Fruit fly (Drosophila melanogaster) whole organism, embryonic: ENCODE measurements around the gene Grasp65.
A peak's percentile ranks its signal among the peaks of the same experiment; 100 is the strongest.

Source experiments
- Ada2b ChIP-seq: fragments of 200-800 bp; sonication (Bioruptor generic); IDR thresholded peaks from 2 replicates; pipeline ENCODE4 v1.3.6; 2022; ENCODE audit warnings: missing biosample characterization, missing genetic modification characterization
- BtbVII ChIP-seq: fragments of 200-800 bp; sonication (Bioruptor generic); optimal IDR thresholded peaks from 3 replicates; lab custom pipeline; 2017; ENCODE audit warnings: missing biosample characterization, mild to moderate bottlenecking, missing genetic modification characterization
- CG10543 ChIP-seq: fragments of 200-800 bp; sonication (Bioruptor generic); optimal IDR thresholded peaks from 3 replicates; lab custom pipeline; 2017; ENCODE audit warnings: missing biosample characterization, mild to moderate bottlenecking, missing genetic modification characterization, moderate library complexity
- CG12391 ChIP-seq: fragments of 200-800 bp; sonication (Bioruptor generic); optimal IDR thresholded peaks from 3 replicates; lab custom pipeline; 2018; ENCODE audit warnings: missing biosample characterization, mild to moderate bottlenecking, missing genetic modification characterization, moderate library complexity
- CG13894 ChIP-seq: fragments of 200-800 bp; sonication (Bioruptor generic); optimal IDR thresholded peaks from 3 replicates; lab custom pipeline; 2018; ENCODE audit warnings: missing biosample characterization, mild to moderate bottlenecking, missing genetic modification characterization, moderate library complexity
- CG1603 ChIP-seq: fragments of 200-800 bp; sonication (Bioruptor generic); optimal IDR thresholded peaks from 2 replicates; lab custom pipeline; 2019; ENCODE audit warnings: missing biosample characterization, mild to moderate bottlenecking, missing genetic modification characterization, moderate library complexity
- CG17385 ChIP-seq: fragments of 200-800 bp; sonication (Bioruptor generic); optimal IDR thresholded peaks from 3 replicates; lab custom pipeline; 2018; ENCODE audit warnings: missing biosample characterization, mild to moderate bottlenecking, missing genetic modification characterization
- CG18011 ChIP-seq: fragments of 200-800 bp; sonication (Bioruptor generic); optimal IDR thresholded peaks from 2 replicates; lab custom pipeline; 2017; ENCODE audit warnings: missing biosample characterization, missing genetic modification characterization, mild to moderate bottlenecking, moderate library complexity, missing genotype
- CG33557 ChIP-seq: fragments of 200-800 bp; sonication (Bioruptor generic); optimal IDR thresholded peaks from 2 replicates; lab custom pipeline; 2019; ENCODE audit warnings: missing biosample characterization, mild to moderate bottlenecking, missing genetic modification characterization, moderate library complexity
- CG4360 ChIP-seq: fragments of 200-800 bp; sonication (Bioruptor generic); IDR thresholded peaks from 2 replicates; pipeline ENCODE4 v1.3.6; 2022; ENCODE audit warnings: missing biosample characterization, missing genetic modification characterization
- CG4424 ChIP-seq: fragments of 200-800 bp; sonication (Bioruptor generic); optimal IDR thresholded peaks from 3 replicates; lab custom pipeline; 2016; ENCODE audit warnings: missing biosample characterization, missing genetic modification characterization
- CG7963 ChIP-seq: fragments of 200-800 bp; sonication (Bioruptor generic); IDR thresholded peaks from 3 replicates; pipeline ENCODE4 v1.3.6; 2022; ENCODE audit warnings: missing biosample characterization, missing genetic modification characterization; ENCODE audit not compliant: partially characterized antibody
- CG8478 ChIP-seq: fragments of >200 bp; optimal IDR thresholded peaks from 2 replicates; lab custom pipeline; 2018
- CG8944 ChIP-seq: fragments of 200-800 bp; sonication (Bioruptor generic); optimal IDR thresholded peaks from 3 replicates; lab custom pipeline; 2016; ENCODE audit warnings: missing biosample characterization, missing genetic modification characterization
- CG9215 ChIP-seq: fragments of 200-800 bp; sonication (Bioruptor generic); IDR thresholded peaks from 2 replicates; pipeline ENCODE4 v1.3.6; 2022; ENCODE audit warnings: missing biosample characterization, missing genetic modification characterization
- CG9437 ChIP-seq: fragments of 200-800 bp; sonication (Bioruptor generic); optimal IDR thresholded peaks from 2 replicates; lab custom pipeline; 2018; ENCODE audit warnings: missing biosample characterization, mild to moderate bottlenecking, missing genetic modification characterization
- CG9797 ChIP-seq: fragments of 200-800 bp; sonication (Bioruptor generic); optimal IDR thresholded peaks from 3 replicates; lab custom pipeline; 2018; ENCODE audit warnings: missing biosample characterization, mild to moderate bottlenecking, missing genetic modification characterization
- D19A ChIP-seq: fragments of 200-800 bp; optimal IDR thresholded peaks from 3 replicates; lab custom pipeline; 2019; ENCODE audit warnings: missing biosample characterization, mild to moderate bottlenecking, missing genetic modification characterization, moderate library complexity
- ERR ChIP-seq: fragments of 200-800 bp; sonication (Bioruptor generic); optimal IDR thresholded peaks from 2 replicates; lab custom pipeline; 2016; ENCODE audit warnings: missing biosample characterization, missing genetic modification characterization
- Gug ChIP-seq: fragments of 200-800 bp; sonication (Bioruptor generic); IDR thresholded peaks from 4 replicates; pipeline ENCODE4 v1.3.6; 2022; ENCODE audit warnings: missing biosample characterization, missing genetic modification characterization
- H2.0 ChIP-seq: fragments of 200-800 bp; sonication (Bioruptor generic); IDR thresholded peaks from 2 replicates; pipeline ENCODE4 v1.3.6; 2022; ENCODE audit warnings: missing biosample characterization, missing genetic modification characterization
- HmgZ ChIP-seq: fragments of 200-800 bp; sonication (Bioruptor generic); optimal IDR thresholded peaks from 2 replicates; lab custom pipeline; 2018; ENCODE audit warnings: missing biosample characterization, mild to moderate bottlenecking, missing genetic modification characterization
- Hr3 ChIP-seq: fragments of 200-800 bp; sonication (Bioruptor generic); optimal IDR thresholded peaks from 3 replicates; lab custom pipeline; 2016; ENCODE audit warnings: missing biosample characterization, missing genetic modification characterization
- Hr51 ChIP-seq, 2 experiments: fragments of 200-800 bp; sonication (Bioruptor generic); optimal IDR thresholded peaks; 2 replicates in 1 of 2; 3 replicates in 1 of 2; lab custom pipeline; 2016 to 2018; ENCODE audit warnings: missing biosample characterization in 2 of 2, missing genetic modification characterization in 2 of 2, mild to moderate bottlenecking in 1 of 2, moderate library complexity in 1 of 2
- Max ChIP-seq: fragments of 200-800 bp; sonication (Bioruptor generic); optimal IDR thresholded peaks from 2 replicates; lab custom pipeline; 2016; ENCODE audit warnings: missing biosample characterization, mild to moderate bottlenecking, missing genetic modification characterization
- Pdp1 ChIP-seq, 2 experiments: fragments of 200-800 bp; sonication (Bioruptor generic); optimal IDR thresholded peaks; 3 replicates each; lab custom pipeline; 2016; ENCODE audit warnings: missing biosample characterization in 2 of 2, missing genetic modification characterization in 2 of 2, mild to moderate bottlenecking in 1 of 2, moderate library complexity in 1 of 2
- Side ChIP-seq: fragments of 200-800 bp; sonication (Bioruptor generic); optimal IDR thresholded peaks from 2 replicates; lab custom pipeline; 2016; ENCODE audit warnings: missing biosample characterization, missing genetic modification characterization
- Usf ChIP-seq: fragments of 200-800 bp; sonication (Bioruptor generic); optimal IDR thresholded peaks from 2 replicates; lab custom pipeline; 2017; ENCODE audit warnings: missing genotype, missing biosample characterization, missing genetic modification characterization
- ac ChIP-seq: fragments of 200-800 bp; sonication (Bioruptor generic); optimal IDR thresholded peaks from 3 replicates; lab custom pipeline; 2017; ENCODE audit warnings: missing biosample characterization, mild to moderate bottlenecking, missing genetic modification characterization
- cad ChIP-seq: fragments of >200 bp; optimal IDR thresholded peaks from 2 replicates; lab custom pipeline; 2017; ENCODE audit warnings: missing biosample characterization, missing genetic modification characterization
- cg ChIP-seq: fragments of 200-800 bp; sonication (Bioruptor generic); optimal IDR thresholded peaks from 3 replicates; lab custom pipeline; 2019; ENCODE audit warnings: missing biosample characterization, mild to moderate bottlenecking, missing genetic modification characterization, moderate library complexity
- chif ChIP-seq, 2 experiments: fragments of 200-800 bp; sonication (Bioruptor generic); optimal IDR thresholded peaks; 3 replicates each; lab custom pipeline; 2016; ENCODE audit warnings: missing biosample characterization in 2 of 2, missing genetic modification characterization in 2 of 2
- dati ChIP-seq: fragments of 200-800 bp; sonication (Bioruptor generic); IDR thresholded peaks from 2 replicates; pipeline ENCODE4 v1.3.6; 2022; ENCODE audit warnings: missing biosample characterization, missing genetic modification characterization
- dm ChIP-seq: fragments of 200-800 bp; sonication (Bioruptor generic); optimal IDR thresholded peaks from 3 replicates; lab custom pipeline; 2016; ENCODE audit warnings: missing biosample characterization, missing genetic modification characterization
- dpn ChIP-seq, 2 experiments: fragments of 200-800 bp; sonication (Bioruptor generic); optimal IDR thresholded peaks; 3 replicates each; lab custom pipeline; 2016; ENCODE audit warnings: missing biosample characterization in 2 of 2, missing genetic modification characterization in 2 of 2
- eyg ChIP-seq: fragments of 200-800 bp; sonication (Bioruptor generic); optimal IDR thresholded peaks from 3 replicates; lab custom pipeline; 2016; ENCODE audit warnings: missing biosample characterization, missing genetic modification characterization
- ftz-f1 ChIP-seq: fragments of 200-800 bp; sonication (Bioruptor generic); optimal IDR thresholded peaks from 2 replicates; lab custom pipeline; 2016; ENCODE audit warnings: missing biosample characterization, missing genetic modification characterization
- gcm2 ChIP-seq: fragments of 200-800 bp; sonication (Bioruptor generic); optimal IDR thresholded peaks from 2 replicates; lab custom pipeline; 2016; ENCODE audit warnings: missing biosample characterization, missing genetic modification characterization
- gsb ChIP-seq: fragments of 200-800 bp; sonication (Bioruptor generic); IDR thresholded peaks from 2 replicates; pipeline ENCODE4 v1.3.6; 2022; ENCODE audit warnings: missing biosample characterization, missing genetic modification characterization
- nau ChIP-seq: fragments of 200-800 bp; sonication (Bioruptor generic); optimal IDR thresholded peaks from 3 replicates; lab custom pipeline; 2017; ENCODE audit warnings: missing biosample characterization, mild to moderate bottlenecking, missing genetic modification characterization, missing genetic modification reagents
- nmo ChIP-seq: fragments of 200-800 bp; sonication (Bioruptor generic); optimal IDR thresholded peaks from 2 replicates; lab custom pipeline; 2018; ENCODE audit warnings: missing biosample characterization, mild to moderate bottlenecking, missing genetic modification characterization, moderate library complexity
- peb ChIP-seq: fragments of 200-800 bp; sonication (Bioruptor generic); IDR thresholded peaks from 2 replicates; pipeline ENCODE4 v1.3.6; 2022; ENCODE audit warnings: missing biosample characterization, missing genetic modification characterization
- pita ChIP-seq: fragments of 200-800 bp; sonication (Bioruptor generic); optimal IDR thresholded peaks from 2 replicates; lab custom pipeline; 2017; ENCODE audit warnings: missing biosample characterization, mild to moderate bottlenecking, missing genetic modification characterization
- psq ChIP-seq: fragments of 200-800 bp; sonication (Bioruptor generic); optimal IDR thresholded peaks from 2 replicates; lab custom pipeline; 2017; ENCODE audit warnings: missing biosample characterization, missing genetic modification characterization
- salm ChIP-seq: fragments of 200-800 bp; sonication (Bioruptor generic); optimal IDR thresholded peaks from 2 replicates; lab custom pipeline; 2018; ENCODE audit warnings: missing biosample characterization, mild to moderate bottlenecking, missing genetic modification characterization
- so ChIP-seq: fragments of 200-800 bp; sonication (Bioruptor generic); IDR thresholded peaks from 3 replicates; pipeline ENCODE4 v1.3.6; 2022; ENCODE audit warnings: missing biosample characterization, missing genetic modification characterization
- vnd ChIP-seq: fragments of 200-800 bp; sonication (Bioruptor generic); IDR thresholded peaks from 3 replicates; pipeline ENCODE4 v1.3.6; 2022; ENCODE audit warnings: missing biosample characterization, missing genetic modification characterization; ENCODE audit not compliant: partially characterized antibody
- zen2 ChIP-seq: fragments of 200-800 bp; sonication (Bioruptor generic); IDR thresholded peaks from 3 replicates; pipeline ENCODE4 v1.3.6; 2022; ENCODE audit warnings: missing biosample characterization, missing genetic modification characterization; ENCODE audit not compliant: partially characterized antibody

Gene Grasp65

DNA sequence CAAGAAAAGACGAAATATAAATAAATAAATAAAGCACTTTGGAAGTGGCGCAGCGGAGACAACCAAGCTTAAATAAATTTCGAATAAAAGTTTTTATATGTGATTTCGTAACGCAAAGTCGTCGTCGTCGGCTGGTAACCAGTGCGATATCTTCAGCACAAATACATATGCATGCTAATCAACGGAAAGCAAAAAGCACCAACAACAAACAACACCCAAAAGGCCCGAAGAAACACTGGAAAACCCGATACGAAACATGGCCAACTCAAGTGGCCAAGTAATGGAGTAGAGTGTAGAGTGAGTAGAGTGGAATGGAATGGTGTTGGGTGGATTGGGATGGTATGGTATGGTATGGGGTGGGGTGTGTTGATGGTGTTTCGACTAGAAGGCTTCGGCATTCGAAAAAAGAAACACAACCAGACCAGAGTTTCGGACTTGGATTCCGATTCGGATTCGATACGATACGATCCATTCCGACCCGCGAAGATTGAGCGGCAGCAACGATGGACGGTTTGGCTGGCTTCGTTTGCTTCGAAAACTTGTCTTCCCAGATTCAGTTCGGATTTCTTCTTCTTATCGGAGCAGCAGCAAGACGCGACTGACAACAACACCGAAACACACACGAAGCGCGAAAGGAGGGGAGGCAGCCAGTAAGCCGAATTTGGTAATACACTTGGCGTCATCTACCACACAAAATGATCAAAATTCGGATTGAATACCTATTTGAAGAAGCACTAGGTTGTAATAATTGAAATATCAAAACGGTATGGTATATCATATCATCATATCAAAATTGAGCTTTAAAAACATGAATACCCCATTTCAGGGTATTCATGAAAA, 22.0 kb upstream of the Grasp65 start (continued):
- TF ChIP-seq CG12391 = peak; percentile 93
- no peak for TF ChIP-seq cad (GFP tag; lab: Kevin White, UChicago)
- TF ChIP-seq ac (GFP tag; lab: Kevin White, UChicago) = peak; percentile 29
- peak; percentile 95 for TF ChIP-seq HmgZ
- TF ChIP-seq CG4424 = peak; percentile 92
- peak; percentile 87 for TF ChIP-seq gcm2 (GFP tag; lab: Kevin White, UChicago)
- peak; percentile 54 for TF ChIP-seq nau (GFP tag; lab: Kevin White, UChicago)
- TF ChIP-seq CG33557 (GFP tag; lab: Kevin White, UChicago) = peak; percentile 45
- peak; percentile 96 for TF ChIP-seq so (GFP tag; lab: Robert Waterston, UW)
- peak; percentile 89 for TF ChIP-seq D19A
- peak; percentile 91 for TF ChIP-seq Max (GFP tag; lab: Kevin White, UChicago)
- TF ChIP-seq CG10543 (GFP tag; lab: Kevin White, UChicago) = peak; percentile 60
- peak; percentile 91 to 96 for TF ChIP-seq Pdp1 (GFP tag; optimal IDR thresholded peaks at IDR 0.05; lab: Kevin White, UChicago)
- peak; percentile 82 for TF ChIP-seq Usf (GFP tag; lab: Kevin White, UChicago)
- TF ChIP-seq zen2 (GFP tag; lab: Robert Waterston, UW) = no peak
- TF ChIP-seq CG1603 (tag; lab: Kevin White, UChicago) = peak; percentile 97
- no peak for TF ChIP-seq pita
- peak; percentile 87 for TF ChIP-seq CG13894 (tag; lab: Kevin White, UChicago)
- TF ChIP-seq CG17385 (GFP tag; lab: Kevin White, UChicago) = peak; percentile 93
- peak; percentile 84 for TF ChIP-seq psq (GFP tag; lab: Kevin White, UChicago)
- peak; percentile 90 for TF ChIP-seq dm (GFP tag; lab: Kevin White, UChicago)
- TF ChIP-seq CG7963 (GFP tag; lab: Robert Waterston, UW) = no peak
- peak; percentile 90 to 97 for TF ChIP-seq dpn (GFP tag; optimal IDR thresholded peaks at IDR 0.05; lab: Kevin White, UChicago)
- TF ChIP-seq CG9437 = peak; percentile 88
- TF ChIP-seq BtbVII (GFP tag; lab: Kevin White, UChicago) = peak; percentile 85
- TF ChIP-seq ftz-f1 (GFP tag; lab: Kevin White, UChicago) = peak; percentile 65
- TF ChIP-seq CG9797 = peak; percentile 15
- peak; percentile 95 for TF ChIP-seq eyg (GFP tag; lab: Kevin White, UChicago)
- peak; percentile 97 for TF ChIP-seq Side (GFP tag; lab: Kevin White, UChicago)
- TF ChIP-seq chif (GFP tag; optimal IDR thresholded peaks at IDR 0.05; lab: Kevin White, UChicago) = peak; percentile 93 to 94
- peak; percentile 82 for TF ChIP-seq CG9215 (GFP tag; lab: Robert Waterston, UW)
- TF ChIP-seq gsb = peak; percentile 94
- peak; percentile 90 for TF ChIP-seq salm (tag; lab: Kevin White, UChicago)
- no peak for TF ChIP-seq CG8478
- peak; percentile 78 for TF ChIP-seq CG18011 (GFP tag; lab: Kevin White, UChicago)
- peak; percentile 67; the same call in 1 of the 2 replicates for TF ChIP-seq dati (GFP tag; lab: Robert Waterston, UW)
- TF ChIP-seq Hr3 (GFP tag; lab: Kevin White, UChicago) = peak; percentile 92
- TF ChIP-seq CG8944 (GFP tag; lab: Kevin White, UChicago) = peak; percentile 94
- TF ChIP-seq CG4360 (GFP tag; lab: Robert Waterston, UW) = peak; percentile 41
- peak; percentile 95 for TF ChIP-seq Gug (GFP tag; lab: Robert Waterston, UW)
- TF ChIP-seq H2.0 (GFP tag; lab: Robert Waterston, UW) = peak; percentile 94
- TF ChIP-seq vnd (GFP tag; lab: Robert Waterston, UW) = 0 out of 3 replicates have a peak, but pooled peaks have one; percentile 38
- TF ChIP-seq cg (GFP tag; lab: Kevin White, UChicago) = peak; percentile 51
- peak; percentile 77 for TF ChIP-seq Ada2b (GFP tag; lab: Robert Waterston, UW)
- TF ChIP-seq Hr51 (GFP tag; optimal IDR thresholded peaks at IDR 0.05; lab: Kevin White, UChicago) = peak; percentile 96
- peak; percentile 93 for TF ChIP-seq ERR (GFP tag; lab: Kevin White, UChicago)
- TF ChIP-seq nmo (GFP tag; lab: Kevin White, UChicago) = peak; percentile 94
- peak; percentile 85 for TF ChIP-seq peb (GFP tag; lab: Robert Waterston, UW)
